Fruit fly (Drosophila melanogaster) whole organism, embryonic: Measurements from ENCODE around the gene nkt.

Experiments
- BEAF-32 ChIP-seq: fragments of 200-800 bp; sonication (Bioruptor generic); optimal IDR thresholded peaks from 3 replicates; lab custom pipeline; 2017; ENCODE audit warnings: missing biosample characterization, missing genetic modification characterization, mild to moderate bottlenecking, moderate library complexity, missing genetic modification reagents
- Blimp-1 ChIP-seq: fragments of 200-800 bp; sonication (Bioruptor generic); optimal IDR thresholded peaks from 3 replicates; lab custom pipeline; 2018; ENCODE audit warnings: missing biosample characterization, missing genetic modification characterization, mild to moderate bottlenecking, moderate library complexity, missing genetic modification reagents
- CG10209 ChIP-seq: fragments of 200-800 bp; sonication (Bioruptor generic); optimal IDR thresholded peaks from 3 replicates; lab custom pipeline; 2017; ENCODE audit warnings: missing biosample characterization, mild to moderate bottlenecking, missing genetic modification characterization, missing genetic modification reagents
- CG10366 ChIP-seq: fragments of 200-800 bp; sonication (Bioruptor generic); IDR thresholded peaks from 2 replicates; pipeline ENCODE4 v1.3.6; 2022; ENCODE audit warnings: missing biosample characterization, missing genetic modification characterization
- CG10979 ChIP-seq: fragments of 200-800 bp; sonication (Bioruptor generic); optimal IDR thresholded peaks from 2 replicates; lab custom pipeline; 2018; ENCODE audit warnings: missing biosample characterization, mild to moderate bottlenecking, missing genetic modification characterization, moderate library complexity
- CG11456 ChIP-seq: fragments of 200-800 bp; sonication (Bioruptor generic); IDR thresholded peaks from 3 replicates; pipeline ENCODE4 v1.3.6; 2022; ENCODE audit warnings: missing biosample characterization, missing genetic modification characterization
- CG12769 ChIP-seq: fragments of 200-800 bp; sonication (Bioruptor generic); optimal IDR thresholded peaks from 2 replicates; lab custom pipeline; 2019; ENCODE audit warnings: missing biosample characterization, mild to moderate bottlenecking, missing genetic modification characterization, moderate library complexity
- CG14050 ChIP-seq: fragments of 200-800 bp; sonication (Bioruptor generic); IDR thresholded peaks from 3 replicates; pipeline ENCODE4 v1.3.6; 2022; ENCODE audit warnings: missing biosample characterization, missing genetic modification characterization
- CG15269 ChIP-seq: fragments of 200-800 bp; sonication (Bioruptor generic); optimal IDR thresholded peaks from 2 replicates; lab custom pipeline; 2018; ENCODE audit warnings: missing biosample characterization, mild to moderate bottlenecking, missing genetic modification characterization, moderate library complexity
- CG15601 ChIP-seq: fragments of 200-800 bp; sonication (Bioruptor generic); optimal IDR thresholded peaks from 3 replicates; lab custom pipeline; 2019; ENCODE audit warnings: missing biosample characterization, mild to moderate bottlenecking, missing genetic modification characterization, moderate library complexity
- CG15696 ChIP-seq: fragments of 200-800 bp; sonication (Bioruptor generic); optimal IDR thresholded peaks from 2 replicates; lab custom pipeline; 2019; ENCODE audit warnings: missing biosample characterization, mild to moderate bottlenecking, missing genetic modification characterization, moderate library complexity
- CG16779 ChIP-seq: fragments of 200-800 bp; sonication (Bioruptor generic); IDR thresholded peaks from 2 replicates; pipeline ENCODE4 v1.3.6; 2022; ENCODE audit warnings: missing biosample characterization, missing genetic modification characterization
- CG17568 ChIP-seq: fragments of 200-800 bp; sonication (Bioruptor generic); optimal IDR thresholded peaks from 2 replicates; lab custom pipeline; 2018; ENCODE audit warnings: missing biosample characterization, mild to moderate bottlenecking, missing genetic modification characterization, moderate library complexity
- CG18619 ChIP-seq: fragments of 200-800 bp; sonication (Bioruptor generic); optimal IDR thresholded peaks from 3 replicates; lab custom pipeline; 2017; ENCODE audit warnings: missing biosample characterization, mild to moderate bottlenecking, missing genetic modification characterization
- CG31388 ChIP-seq: fragments of 200-800 bp; sonication (Bioruptor generic); optimal IDR thresholded peaks from 2 replicates; lab custom pipeline; 2016; ENCODE audit warnings: missing biosample characterization, missing genetic modification characterization
- CG32532 ChIP-seq: fragments of 200-800 bp; sonication (Bioruptor generic); IDR thresholded peaks from 2 replicates; pipeline ENCODE4 v1.3.6; 2022; ENCODE audit warnings: missing biosample characterization, missing genetic modification characterization
- CG4404 ChIP-seq: fragments of 200-800 bp; sonication (Bioruptor generic); IDR thresholded peaks from 2 replicates; pipeline ENCODE4 v1.3.6; 2022; ENCODE audit warnings: missing biosample characterization, missing genetic modification characterization
- CG4424 ChIP-seq: fragments of 200-800 bp; sonication (Bioruptor generic); optimal IDR thresholded peaks from 3 replicates; lab custom pipeline; 2016; ENCODE audit warnings: missing biosample characterization, missing genetic modification characterization
- CG4617 ChIP-seq: fragments of 200-800 bp; sonication (Bioruptor generic); optimal IDR thresholded peaks from 3 replicates; lab custom pipeline; 2016; ENCODE audit warnings: missing biosample characterization, missing genetic modification characterization, borderline replicate concordance
- CG8290 ChIP-seq, 3 experiments: fragments of 200-800 bp; sonication (Bioruptor generic); optimal IDR thresholded peaks; 2 replicates each; lab custom pipeline; 2016 to 2019; ENCODE audit warnings: missing biosample characterization in 3 of 3, missing genetic modification characterization in 3 of 3, mild to moderate bottlenecking in 2 of 3, moderate library complexity in 1 of 3
- CG8359 ChIP-seq: fragments of 200-800 bp; sonication (Bioruptor generic); optimal IDR thresholded peaks from 2 replicates; lab custom pipeline; 2017; ENCODE audit warnings: missing biosample characterization, mild to moderate bottlenecking, missing genetic modification characterization, borderline replicate concordance
- CG9215 ChIP-seq: fragments of 200-800 bp; sonication (Bioruptor generic); IDR thresholded peaks from 2 replicates; pipeline ENCODE4 v1.3.6; 2022; ENCODE audit warnings: missing biosample characterization, missing genetic modification characterization
- CG9876 ChIP-seq: fragments of 200-800 bp; sonication (Bioruptor generic); optimal IDR thresholded peaks from 2 replicates; lab custom pipeline; 2016; ENCODE audit warnings: missing biosample characterization, missing genetic modification characterization
- GATAe ChIP-seq: fragments of 200-800 bp; sonication (Bioruptor generic); conservative IDR thresholded peaks from 2 replicates; pipeline ENCODE4 v1.3.6; 2022; ENCODE audit warnings: missing biosample characterization, missing genetic modification characterization
- MESR4 ChIP-seq: fragments of 200-800 bp; sonication (Bioruptor generic); optimal IDR thresholded peaks from 2 replicates; lab custom pipeline; 2018; ENCODE audit warnings: missing biosample characterization, mild to moderate bottlenecking, missing genetic modification characterization, moderate library complexity
- NFAT ChIP-seq: fragments of 200-800 bp; sonication (Bioruptor generic); IDR thresholded peaks from 2 replicates; pipeline ENCODE4 v1.3.6; 2022; ENCODE audit warnings: missing biosample characterization, missing genetic modification characterization
- Spps ChIP-seq: fragments of 200-800 bp; sonication (Bioruptor generic); optimal IDR thresholded peaks from 2 replicates; lab custom pipeline; 2018; ENCODE audit warnings: missing biosample characterization, mild to moderate bottlenecking, missing genetic modification characterization
- Xrp1 ChIP-seq: fragments of 200-800 bp; sonication (Bioruptor generic); IDR thresholded peaks from 2 replicates; pipeline ENCODE4 v1.3.6; 2022; ENCODE audit warnings: missing biosample characterization, missing genetic modification characterization
- ab ChIP-seq: fragments of 200-800 bp; sonication (Bioruptor generic); optimal IDR thresholded peaks from 2 replicates; lab custom pipeline; 2016; ENCODE audit warnings: missing biosample characterization, missing genetic modification characterization
- ase ChIP-seq: fragments of 200-800 bp; sonication (Bioruptor generic); IDR thresholded peaks from 3 replicates; pipeline ENCODE4 v1.3.6; 2022; ENCODE audit warnings: missing biosample characterization, missing genetic modification characterization
- az2 ChIP-seq: fragments of 200-800 bp; sonication (Bioruptor generic); optimal IDR thresholded peaks from 3 replicates; lab custom pipeline; 2016; ENCODE audit warnings: missing biosample characterization, missing genetic modification characterization
- bbx ChIP-seq: fragments of 200-800 bp; sonication (Bioruptor generic); IDR thresholded peaks from 2 replicates; pipeline ENCODE4 v1.3.6; 2022; ENCODE audit warnings: missing biosample characterization, missing genetic modification characterization; ENCODE audit not compliant: partially characterized antibody
- chinmo ChIP-seq: fragments of 200-800 bp; sonication (Bioruptor generic); IDR thresholded peaks from 4 replicates; pipeline ENCODE4 v1.3.6; 2022; ENCODE audit warnings: missing biosample characterization, missing genetic modification characterization; ENCODE audit not compliant: partially characterized antibody
- dmrt99B ChIP-seq: fragments of 200-800 bp; sonication (Bioruptor generic); optimal IDR thresholded peaks from 2 replicates; lab custom pipeline; 2018; ENCODE audit warnings: missing biosample characterization, mild to moderate bottlenecking, missing genetic modification characterization, moderate library complexity
- dysf ChIP-seq: fragments of 200-800 bp; sonication (Bioruptor generic); IDR thresholded peaks from 3 replicates; pipeline ENCODE4 v1.3.6; 2022; ENCODE audit warnings: missing biosample characterization, missing genetic modification characterization
- fd64A ChIP-seq: fragments of 200-800 bp; sonication (Bioruptor generic); optimal IDR thresholded peaks from 3 replicates; lab custom pipeline; 2018; ENCODE audit warnings: missing biosample characterization, mild to moderate bottlenecking, missing genetic modification characterization
- gcm ChIP-seq: fragments of 200-800 bp; sonication (Bioruptor generic); optimal IDR thresholded peaks from 2 replicates; lab custom pipeline; 2019; ENCODE audit warnings: missing biosample characterization, mild to moderate bottlenecking, missing genetic modification characterization, moderate library complexity
- grn ChIP-seq: fragments of 200-800 bp; sonication (Bioruptor generic); optimal IDR thresholded peaks from 3 replicates; lab custom pipeline; 2017; ENCODE audit warnings: missing biosample characterization, missing genetic modification characterization
- gt ChIP-seq: fragments of 200-800 bp; sonication (Bioruptor generic); IDR thresholded peaks from 2 replicates; pipeline ENCODE4 v1.3.6; 2022; ENCODE audit warnings: missing biosample characterization, missing genetic modification characterization
- insv ChIP-seq, 2 experiments: fragments of 200-800 bp; sonication (Bioruptor generic); optimal IDR thresholded peaks; 3 replicates each; lab custom pipeline; 2016 to 2018; ENCODE audit warnings: missing biosample characterization in 2 of 2, missing genetic modification characterization in 2 of 2
- inv ChIP-seq: fragments of 200-800 bp; sonication (Bioruptor generic); IDR thresholded peaks from 2 replicates; pipeline ENCODE4 v1.3.6; 2022; ENCODE audit warnings: missing biosample characterization, missing genetic modification characterization; ENCODE audit not compliant: partially characterized antibody
- jigr1 ChIP-seq: fragments of 200-800 bp; sonication (Bioruptor generic); IDR thresholded peaks from 3 replicates; pipeline ENCODE4 v1.3.6; 2022; ENCODE audit warnings: missing biosample characterization, missing genetic modification characterization
- mam ChIP-seq: fragments of 200-800 bp; sonication (Bioruptor generic); optimal IDR thresholded peaks from 3 replicates; lab custom pipeline; 2016; ENCODE audit warnings: missing biosample characterization, missing genetic modification characterization
- oc ChIP-seq: fragments of 200-800 bp; sonication (Bioruptor generic); optimal IDR thresholded peaks from 2 replicates; lab custom pipeline; 2018; ENCODE audit warnings: missing biosample characterization, mild to moderate bottlenecking, missing genetic modification characterization, moderate library complexity
- pan ChIP-seq, 4 experiments: fragments of >200 bp in 3 of 4; fragments of 200-800 bp in 1 of 4; sonication (Bioruptor generic) in 1 of 4; optimal IDR thresholded peaks in 3 of 4; IDR thresholded peaks in 1 of 4; 2 replicates each; pipeline versions ENCODE4 v1.3.6 to Lab custom; 2017 to 2022; ENCODE audit warnings: missing biosample characterization in 2 of 4, missing genetic modification characterization in 2 of 4, mixed read lengths in 1 of 4
- pzg ChIP-seq: fragments of 200-800 bp; sonication (Bioruptor generic); optimal IDR thresholded peaks from 3 replicates; lab custom pipeline; 2018; ENCODE audit warnings: missing biosample characterization, mild to moderate bottlenecking, missing genetic modification characterization, moderate library complexity
- row ChIP-seq: fragments of 200-800 bp; sonication (Bioruptor generic); IDR thresholded peaks from 3 replicates; pipeline ENCODE4 v1.3.6; 2022; ENCODE audit warnings: missing biosample characterization, missing genetic modification characterization
- sens-2 ChIP-seq: fragments of 200-800 bp; sonication (Bioruptor generic); IDR thresholded peaks from 2 replicates; pipeline ENCODE4 v1.3.6; 2022; ENCODE audit warnings: missing biosample characterization, missing genetic modification characterization
- sqz ChIP-seq: fragments of 200-800 bp; sonication (Bioruptor generic); optimal IDR thresholded peaks from 3 replicates; lab custom pipeline; 2018; ENCODE audit warnings: missing biosample characterization, mild to moderate bottlenecking, missing genetic modification characterization
- stwl ChIP-seq: fragments of 200-800 bp; sonication (Bioruptor generic); optimal IDR thresholded peaks from 3 replicates; lab custom pipeline; 2018; ENCODE audit warnings: missing biosample characterization, mild to moderate bottlenecking, missing genetic modification characterization, moderate library complexity
- unc-4 ChIP-seq: fragments of 200-800 bp; sonication (Bioruptor generic); IDR thresholded peaks from 2 replicates; pipeline ENCODE4 v1.3.6; 2022; ENCODE audit warnings: missing biosample characterization, missing genetic modification characterization; ENCODE audit not compliant: partially characterized antibody

The nkt gene

DNA sequence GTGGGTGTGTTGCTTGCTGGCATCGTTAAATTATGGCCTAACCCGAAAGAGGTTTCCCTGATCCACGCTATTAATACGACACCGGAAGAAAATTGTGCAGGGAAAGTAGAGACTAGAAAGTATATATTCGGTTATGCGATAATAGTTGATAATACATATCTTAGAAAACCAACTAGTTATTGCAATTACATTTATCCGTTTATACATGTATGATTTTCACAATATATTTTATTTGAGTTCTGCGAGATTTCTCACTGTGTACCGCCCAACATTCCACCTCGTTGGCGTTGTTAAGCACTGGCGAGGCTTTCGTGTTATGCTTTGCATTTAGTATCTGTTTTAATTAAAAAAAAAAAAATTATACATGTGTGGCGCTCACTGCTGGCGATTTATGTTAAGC is 45.8 kb upstream of the nkt start (continued):
- TF ChIP-seq CG12769 (no peak), ab (GFP tag; lab: Kevin White, UChicago) (no peak), gcm (no peak), CG15601 (tag; lab: Kevin White, UChicago) (no peak), GATAe (GFP tag; lab: Robert Waterston, UW) (no peak), Blimp-1 (GFP tag; lab: Kevin White, UChicago) (no peak), CG10979 (no peak), unc-4 (GFP tag; lab: Robert Waterston, UW) (no peak), NFAT (no peak), mam (GFP tag; lab: Kevin White, UChicago) (no peak), row (GFP tag; lab: Robert Waterston, UW) (peak; percentile 36; the same call in 2 of the 3 replicates), CG18619 (no peak), ase (GFP tag; lab: Robert Waterston, UW) (no peak), CG14050 (GFP tag; lab: Robert Waterston, UW) (0 out of 3 replicates have a peak, but pooled peaks have one; percentile 28), chinmo (GFP tag; lab: Robert Waterston, UW) (no peak), inv (no peak), Xrp1 (no peak), CG15269 (peak; percentile 18), CG8359 (GFP tag; lab: Kevin White, UChicago) (no peak), dmrt99B (tag; lab: Kevin White, UChicago) (no peak), dysf (GFP tag; lab: Robert Waterston, UW) (0 out of 3 replicates have a peak, but pooled peaks have one; percentile 23), grn (GFP tag; lab: Kevin White, UChicago) (no peak), CG31388 (GFP tag; lab: Kevin White, UChicago) (no peak), jigr1 (GFP tag; lab: Robert Waterston, UW) (no peak), CG10209 (GFP tag; lab: Kevin White, UChicago) (no peak), BEAF-32 (no peak), CG10366 (GFP tag; lab: Robert Waterston, UW) (no peak; the same call in 1 of the 2 replicates), gt (no peak), az2 (no peak), CG17568 (GFP tag; lab: Kevin White, UChicago) (no peak), pan (optimal IDR thresholded peaks at IDR 0.05; lab: Kevin White, UChicago) (no peak), pan (GFP tag; optimal IDR thresholded peaks at IDR 0.05 in 1 of 2, IDR thresholded peaks at IDR 0.05 in 1 of 2) (peak in 1 of 2 experiments; percentile 64), sens-2 (no peak), CG9876 (GFP tag; lab: Kevin White, UChicago) (no peak)

DNA sequence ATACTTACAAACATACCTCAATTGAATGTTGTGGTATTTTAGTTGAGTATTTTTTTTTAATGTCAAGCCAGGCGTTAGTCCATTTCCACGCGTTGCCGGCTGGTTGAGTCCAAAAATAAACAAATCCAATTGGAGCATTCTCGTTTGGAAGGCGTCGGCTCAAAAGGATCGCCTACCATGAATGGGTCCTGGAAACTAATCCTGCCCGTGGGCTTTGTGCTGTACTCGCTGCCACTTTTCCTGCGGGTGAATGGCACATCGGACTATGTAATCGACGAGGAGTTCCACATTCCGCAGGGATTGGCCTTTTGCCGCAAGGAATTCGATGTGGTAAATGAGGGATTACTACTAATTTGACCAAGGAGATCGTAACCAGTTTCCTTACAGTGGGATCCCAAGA is 36.3 kb upstream of the nkt start, which contains the start of gene Alg10:
Gene Alg10 (plus strand): TSS at position 73 of the 400 bp plus-strand sequence.
- TF ChIP-seq CG11456 (GFP tag; lab: Robert Waterston, UW) (no peak), CG16779 (GFP tag; lab: Robert Waterston, UW) (no peak), oc (tag; lab: Kevin White, UChicago) (no peak), Spps (tag; lab: Kevin White, UChicago) (no peak), fd64A (GFP tag; lab: Kevin White, UChicago) (no peak), CG4617 (peak; percentile 7), pzg (GFP tag; lab: Kevin White, UChicago) (peak; percentile 32), CG4424 (GFP tag; lab: Kevin White, UChicago) (no peak), az2 (no peak), sqz (GFP tag; lab: Kevin White, UChicago) (no peak), insv (GFP tag; optimal IDR thresholded peaks at IDR 0.05; lab: Kevin White, UChicago) (peak in 1 of 2 experiments; percentile 90), MESR4 (GFP tag; lab: Kevin White, UChicago) (peak; percentile 23), CG15696 (tag; lab: Kevin White, UChicago) (no peak), stwl (tag; lab: Kevin White, UChicago) (peak; percentile 80), bbx (GFP tag; lab: Robert Waterston, UW) (peak; percentile 13; the same call in 1 of the 2 replicates), GATAe (GFP tag; lab: Robert Waterston, UW) (no peak), CG32532 (no peak), CG9215 (GFP tag; lab: Robert Waterston, UW) (no peak), CG8290 (GFP tag; optimal IDR thresholded peaks at IDR 0.05; lab: Kevin White, UChicago) (no peak), CG8290 (tag; optimal IDR thresholded peaks at IDR 0.05; lab: Kevin White, UChicago) (no peak), CG4404 (no peak)
